Fruit fly (Drosophila melanogaster): Measurements from ENCODE around the gene Dus2.

Gene Dus2

DNA sequence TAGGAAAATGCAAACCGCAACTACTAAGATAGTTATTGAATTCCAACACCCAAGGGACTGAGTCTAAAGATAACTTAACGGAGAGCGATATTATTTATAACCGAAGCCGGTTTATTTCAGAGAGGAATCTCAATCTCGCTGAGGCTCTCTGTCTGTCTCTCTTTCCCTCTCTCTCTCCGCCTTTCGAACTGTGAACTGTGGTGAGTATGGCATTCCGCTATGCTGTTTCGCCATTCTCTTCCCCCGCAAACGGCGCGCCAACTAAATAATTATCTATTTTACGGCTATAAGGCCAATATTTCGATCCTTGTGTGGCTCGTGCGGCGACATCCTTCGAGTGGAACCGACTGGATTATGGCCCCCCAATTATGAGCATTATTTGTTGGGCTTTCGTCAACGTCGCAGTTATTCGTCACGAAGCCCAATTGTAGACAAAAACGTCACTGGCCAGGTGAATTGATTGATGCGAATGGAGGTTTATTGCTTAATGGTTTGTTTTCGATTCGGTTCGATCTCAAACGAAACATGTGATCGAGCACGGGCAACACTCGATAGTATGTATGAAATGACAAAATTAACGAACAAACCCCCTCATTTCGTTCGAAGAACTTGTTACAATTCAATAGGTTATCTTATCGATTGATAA lies 25.5 kb upstream of the Dus2 start (continued):
- no peak for TF ChIP-seq gfzf (GFP tag; optimal IDR thresholded peaks at IDR 0.05)
- no peak for TF ChIP-seq phol (tag; optimal IDR thresholded peaks at IDR 0.05)
- TF ChIP-seq CG4328 (GFP tag; optimal IDR thresholded peaks at IDR 0.05): no peak
- no peak for TF ChIP-seq CG12219 (GFP tag; optimal IDR thresholded peaks at IDR 0.05)
- TF ChIP-seq nerfin-1 (tag; optimal IDR thresholded peaks at IDR 0.05): peak; percentile 62
- 0 out of 2 replicates have a peak, but pooled peaks have one; percentile 19 for TF ChIP-seq unc-4 (GFP tag; IDR thresholded peaks at IDR 0.05; ENCODE audit: partially characterized antibody)
- no peak for TF ChIP-seq Rx (GFP tag; IDR thresholded peaks at IDR 0.05)
- TF ChIP-seq tgo (GFP tag; IDR thresholded peaks at IDR 0.05): no peak
- TF ChIP-seq CG9797 (GFP tag; optimal IDR thresholded peaks at IDR 0.05): no peak
- no peak for TF ChIP-seq CG7556 (GFP tag; optimal IDR thresholded peaks at IDR 0.05)
- TF ChIP-seq CG9215 (GFP tag; IDR thresholded peaks at IDR 0.05): no peak
- no peak for TF ChIP-seq p53 (GFP tag; optimal IDR thresholded peaks at IDR 0.05)
- peak; percentile 69 for TF ChIP-seq nom (GFP tag; optimal IDR thresholded peaks at IDR 0.05)
- no peak for TF ChIP-seq bowl (GFP tag; IDR thresholded peaks at IDR 0.05)
- peak; percentile 85 to 94 for TF ChIP-seq Trl (optimal IDR thresholded peaks at IDR 0.05)
- TF ChIP-seq Trl (GFP tag; optimal IDR thresholded peaks at IDR 0.05): no peak
- TF ChIP-seq B-H1 (GFP tag; IDR thresholded peaks at IDR 0.05): no peak
- TF ChIP-seq CG1792 (GFP tag; optimal IDR thresholded peaks at IDR 0.05): no peak
- TF ChIP-seq trem (tag; optimal IDR thresholded peaks at IDR 0.05): no peak
- TF ChIP-seq tio (GFP tag; optimal IDR thresholded peaks at IDR 0.05): no peak
- TF ChIP-seq nmo (GFP tag; optimal IDR thresholded peaks at IDR 0.05): no peak

DNA sequence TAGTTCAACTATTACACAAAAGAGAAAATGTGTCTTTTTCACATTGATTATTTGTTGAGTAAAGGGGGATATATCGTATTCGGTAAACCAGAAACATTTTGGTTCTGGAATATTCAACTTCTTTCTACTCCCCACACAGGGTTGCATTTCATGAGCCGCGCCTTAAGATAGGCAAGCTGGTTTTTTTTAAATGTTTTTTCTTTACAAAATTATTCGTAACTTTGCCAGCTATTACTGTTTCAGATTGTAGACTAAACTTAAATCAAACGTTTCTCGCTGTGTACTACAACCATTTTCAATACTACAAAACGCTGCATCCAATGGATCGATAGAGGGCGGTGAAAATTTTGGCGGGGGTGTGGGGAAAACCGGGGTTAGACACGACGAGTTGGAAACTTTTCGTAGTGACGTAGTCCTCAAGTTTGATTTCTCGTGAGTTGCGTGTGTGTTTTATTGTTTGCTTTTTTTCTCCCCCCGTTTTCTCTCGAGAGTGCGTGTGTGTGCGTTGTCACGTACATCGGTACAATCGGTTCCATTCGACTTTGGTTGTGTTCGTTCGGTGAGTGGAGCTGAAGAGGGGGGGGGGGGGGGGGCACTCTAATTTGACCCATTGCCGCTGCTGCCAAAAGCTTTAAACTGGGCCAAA lies 24.2 kb upstream of the Dus2 start:
- TF ChIP-seq Drgx (GFP tag; IDR thresholded peaks at IDR 0.05) (peak; percentile 43), Dll (GFP tag; IDR thresholded peaks at IDR 0.05; ENCODE audit: partially characterized antibody) (0 out of 4 replicates have a peak, but pooled peaks have one; percentile 23), odd (GFP tag; optimal IDR thresholded peaks at IDR 0.05) (no peak), CG31388 (GFP tag; optimal IDR thresholded peaks at IDR 0.05) (no peak), stwl (tag; optimal IDR thresholded peaks at IDR 0.05) (peak; percentile 55), CG17359 (tag; optimal IDR thresholded peaks at IDR 0.05) (peak; percentile 44), vvl (GFP tag; IDR thresholded peaks at IDR 0.05) (peak; percentile 43; the same call in 1 of the 2 replicates), CG10543 (GFP tag; optimal IDR thresholded peaks at IDR 0.05) (peak; percentile 7), chinmo (GFP tag; IDR thresholded peaks at IDR 0.05; ENCODE audit: partially characterized antibody) (0 out of 4 replicates have a peak, but pooled peaks have one; percentile 63), Atf6 (GFP tag; IDR thresholded peaks at IDR 0.05) (0 out of 2 replicates have a peak, but pooled peaks have one; percentile 35), CG12942 (GFP tag; optimal IDR thresholded peaks at IDR 0.05) (peak; percentile 13), CG32767 (GFP tag; IDR thresholded peaks at IDR 0.05) (0 out of 2 replicates have a peak, but pooled peaks have one; percentile 26), sd (tag; optimal IDR thresholded peaks at IDR 0.05) (no peak), CG15696 (tag; optimal IDR thresholded peaks at IDR 0.05) (no peak), CG2712 (tag; optimal IDR thresholded peaks at IDR 0.05) (peak; percentile 44), CG14441 (GFP tag; IDR thresholded peaks at IDR 0.05) (peak; percentile 31; the same call in 1 of the 2 replicates), CG4424 (GFP tag; optimal IDR thresholded peaks at IDR 0.05) (peak; percentile 43), Usf (GFP tag; optimal IDR thresholded peaks at IDR 0.05) (no peak), CG17829 (tag; optimal IDR thresholded peaks at IDR 0.05) (peak; percentile 19), CG12769 (tag; optimal IDR thresholded peaks at IDR 0.05) (peak; percentile 26), Hr78 (GFP tag; optimal IDR thresholded peaks at IDR 0.05) (peak in 1 of 2 experiments; percentile 69), CrebB (tag; optimal IDR thresholded peaks at IDR 0.05) (no peak), ase (GFP tag; IDR thresholded peaks at IDR 0.05) (0 out of 3 replicates have a peak, but pooled peaks have one; percentile 11), CG2116 (GFP tag; optimal IDR thresholded peaks at IDR 0.05) (peak; percentile 95), Sox102F (GFP tag; optimal IDR thresholded peaks at IDR 0.05) (peak; percentile 51), Neu2 (GFP tag; optimal IDR thresholded peaks at IDR 0.05; ENCODE audit: borderline replicate concordance) (no peak), CG6854 (GFP tag; optimal IDR thresholded peaks at IDR 0.05) (no peak)

Measured in whole organism, embryonic.